Worm (Caenorhabditis elegans) whole organism, late embryonic: ENCODE data around the gene rsp-3.

Source experiments
- ceh-45 ChIP-seq: fragments of 200-800 bp; sonication (Bioruptor generic); IDR thresholded peaks from 2 replicates; pipeline ENCODE4 v1.3.6; 2022; ENCODE audit warnings: missing genetic modification reagents, missing genetic modification characterization, missing compliant biosample characterization
- dve-1 ChIP-seq: sonication (generic microtip); optimal IDR thresholded peaks from 2 replicates; lab custom pipeline; 2017; ENCODE audit warnings: antibody characterized with exemption, mild to moderate bottlenecking, missing genetic modification characterization, missing compliant biosample characterization
- hlh-13 ChIP-seq: fragments of 200-800 bp; sonication (Bioruptor generic); optimal IDR thresholded peaks from 2 replicates; lab custom pipeline; 2018; ENCODE audit warnings: mild to moderate bottlenecking, missing genetic modification characterization, missing compliant biosample characterization
- nhr-11 ChIP-seq: fragments of 150-350 bp; optimal IDR thresholded peaks from 2 replicates; lab custom pipeline; 2014; ENCODE audit warnings: missing biosample characterization, missing genetic modification characterization
- pat-9 ChIP-seq: fragments of 200-800 bp; sonication (Bioruptor generic); optimal IDR thresholded peaks from 2 replicates; lab custom pipeline; 2018; ENCODE audit warnings: mild to moderate bottlenecking, missing genetic modification characterization, moderate library complexity, missing compliant biosample characterization

- TF ChIP-seq hlh-13 (GFP tag; lab: Kevin White, UChicago), result no peak
- no peak for TF ChIP-seq nhr-11 (tag; lab: Kevin White, UChicago)
- no peak for TF ChIP-seq dve-1 (tag; lab: Kevin White, UChicago)
- no peak for TF ChIP-seq pat-9 (tag; lab: Kevin White, UChicago)
- TF ChIP-seq ceh-45 (GFP tag; lab: Robert Waterston, UW), result no peak
These were observed 2.1 kb downstream of the rsp-3 start for ce11 chrIII:12685372-12686298.
